Fruit fly (Drosophila melanogaster) whole organism, prepupa: Measurements from ENCODE around the gene CG17211.

Source experiments
- CG15336 ChIP-seq: fragments of 200-800 bp; sonication (Bioruptor generic); IDR thresholded peaks from 2 replicates; pipeline ENCODE4 v1.3.6; 2022; ENCODE audit warnings: missing biosample characterization, missing genetic modification characterization
- CG34406 ChIP-seq: fragments of 200-800 bp; sonication (Bioruptor generic); optimal IDR thresholded peaks from 3 replicates; lab custom pipeline; 2016; ENCODE audit warnings: missing biosample characterization, missing genetic modification characterization
- CG6163 ChIP-seq: fragments of 200-800 bp; sonication (Bioruptor generic); IDR thresholded peaks from 3 replicates; pipeline ENCODE4 v1.3.6; 2022; ENCODE audit warnings: missing biosample characterization, missing genetic modification characterization
- CG6792 ChIP-seq: fragments of 200-800 bp; sonication (Bioruptor generic); optimal IDR thresholded peaks from 3 replicates; lab custom pipeline; 2016; ENCODE audit warnings: missing biosample characterization, missing genetic modification characterization
- CG8319 ChIP-seq: fragments of 200-800 bp; sonication (Bioruptor generic); optimal IDR thresholded peaks from 3 replicates; lab custom pipeline; 2016; ENCODE audit warnings: missing biosample characterization, missing genetic modification characterization
- Lpt ChIP-seq: fragments of 200-800 bp; sonication (Bioruptor generic); optimal IDR thresholded peaks from 3 replicates; lab custom pipeline; 2016; ENCODE audit warnings: missing biosample characterization, missing genetic modification characterization
- eg ChIP-seq: fragments of 200-800 bp; sonication (Bioruptor generic); IDR thresholded peaks from 3 replicates; pipeline ENCODE4 v1.3.6; 2022; ENCODE audit warnings: missing biosample characterization, missing genetic modification characterization
- fkh ChIP-seq: fragments of 200-800 bp; sonication (Bioruptor generic); optimal IDR thresholded peaks from 3 replicates; lab custom pipeline; 2017; ENCODE audit warnings: missing biosample characterization, mild to moderate bottlenecking, missing genetic modification characterization, moderate library complexity

CG17211 gene

DNA sequence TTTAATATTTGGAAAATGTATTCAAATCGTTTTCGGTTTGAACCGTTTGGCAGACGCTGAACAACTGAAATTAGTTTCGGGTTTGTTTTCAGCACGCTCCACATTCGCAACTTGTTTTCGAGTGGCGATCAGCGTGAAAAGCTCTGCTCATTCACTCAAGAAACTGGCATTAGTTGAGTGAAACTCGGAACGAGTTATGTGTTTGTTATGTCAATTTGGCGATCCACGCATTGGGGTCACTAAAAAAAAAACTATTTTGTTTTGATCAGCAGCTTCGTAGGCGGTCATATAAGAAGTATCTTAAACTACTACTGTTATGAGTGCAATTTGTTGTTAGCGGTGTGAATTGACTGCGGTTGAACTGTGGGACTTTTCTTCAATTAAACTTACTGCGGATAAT is 63.5 kb downstream of the CG17211 start, which contains the start of gene atilla:
Gene atilla, minus strand, starts transcription at position 266 of the 400 bp plus-strand sequence.
- TF ChIP-seq fkh (GFP tag; lab: Kevin White, UChicago) (peak; percentile 13), Lpt (GFP tag; lab: Kevin White, UChicago) (no peak), CG6792 (GFP tag; lab: Kevin White, UChicago) (no peak), CG15336 (GFP tag; lab: Robert Waterston, UW) (peak; percentile 30; the same call in 1 of the 2 replicates), CG8319 (GFP tag; lab: Kevin White, UChicago) (no peak), eg (GFP tag; lab: Robert Waterston, UW) (peak; percentile 17; the same call in 1 of the 3 replicates), CG6163 (GFP tag; lab: Robert Waterston, UW) (no peak), CG34406 (no peak)
